Worm (Caenorhabditis elegans): ENCODE results near the gene H04D03.4.

DNA sequence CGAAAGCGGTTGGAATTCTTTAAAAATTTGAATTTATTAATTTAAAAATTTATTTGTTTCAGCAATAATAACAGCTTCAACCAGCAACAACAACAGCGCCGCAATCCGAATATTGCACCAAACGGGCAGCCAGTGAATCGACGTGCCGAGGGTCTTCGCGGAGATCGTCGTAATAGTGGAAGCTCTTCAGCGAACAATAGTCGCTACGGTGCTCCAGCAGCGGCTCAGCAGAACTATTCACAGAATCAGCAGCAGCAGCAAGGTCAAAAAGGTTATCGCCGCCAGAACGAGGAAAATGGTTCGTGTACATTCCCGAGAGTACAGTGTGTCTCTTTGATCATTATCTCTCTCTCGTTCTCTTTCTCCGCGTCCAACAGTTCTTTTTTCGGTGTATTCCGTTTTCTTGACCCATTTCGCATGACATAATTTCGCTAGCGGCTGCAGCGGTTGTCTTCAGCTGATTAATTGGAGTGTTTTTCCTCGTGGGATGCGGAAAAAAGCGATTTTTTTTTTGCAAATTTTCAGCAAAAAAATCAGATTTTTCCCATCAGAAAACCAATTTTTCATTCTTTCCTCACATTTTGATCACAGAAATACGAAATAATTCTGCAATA, 12.1 kb upstream of the H04D03.4 start:
- TF ChIP-seq dao-5 (tag; optimal IDR thresholded peaks at IDR 0.05): no peak
- TF ChIP-seq W03F9.2 (tag; optimal IDR thresholded peaks at IDR 0.05): no peak
- no peak for TF ChIP-seq him-1 (tag; optimal IDR thresholded peaks at IDR 0.05)
